Fruit fly (Drosophila melanogaster) whole organism, embryonic: ENCODE measurements at regions not wholly inside any gene's neighbourhood (a gene's known extent, or its start where the extent isn't known, plus 50 kb on each side); places are given as distances from the start of the nearest gene placed in this dataset.
"Not testable (repeated sequence)": the region's sequence is repeated elsewhere in the genome, so short reads cannot be mapped to it uniquely, and the experiment has no call there.

Source experiments
- CG12744 ChIP-seq: fragments of 200-800 bp; sonication (Bioruptor generic); optimal IDR thresholded peaks from 2 replicates; lab custom pipeline; 2016; ENCODE audit warnings: missing biosample characterization, missing genetic modification characterization
- CG13894 ChIP-seq: fragments of 200-800 bp; sonication (Bioruptor generic); optimal IDR thresholded peaks from 3 replicates; lab custom pipeline; 2018; ENCODE audit warnings: missing biosample characterization, mild to moderate bottlenecking, missing genetic modification characterization, moderate library complexity
- CG2129 ChIP-seq: fragments of 200-800 bp; sonication (Bioruptor generic); IDR thresholded peaks from 2 replicates; pipeline ENCODE4 v1.3.6; 2022; ENCODE audit warnings: missing biosample characterization, missing genetic modification characterization; ENCODE audit not compliant: partially characterized antibody
- CG6272 ChIP-seq: fragments of 200-800 bp; sonication (Bioruptor generic); IDR thresholded peaks from 2 replicates; pipeline ENCODE4 v1.3.6; 2022; ENCODE audit warnings: missing biosample characterization, missing genetic modification characterization
- HmgZ ChIP-seq: fragments of 200-800 bp; sonication (Bioruptor generic); optimal IDR thresholded peaks from 2 replicates; lab custom pipeline; 2018; ENCODE audit warnings: missing biosample characterization, mild to moderate bottlenecking, missing genetic modification characterization
- Rfx ChIP-seq: fragments of 200-800 bp; sonication (Bioruptor generic); IDR thresholded peaks from 2 replicates; pipeline ENCODE4 v1.3.6; 2022; ENCODE audit warnings: missing biosample characterization, missing genetic modification characterization
- Scr ChIP-seq: fragments of 200-800 bp; sonication (Bioruptor generic); IDR thresholded peaks from 2 replicates; pipeline ENCODE4 v1.3.6; 2022; ENCODE audit warnings: missing biosample characterization, missing genetic modification characterization; ENCODE audit not compliant: partially characterized antibody
- ase ChIP-seq: fragments of 200-800 bp; sonication (Bioruptor generic); IDR thresholded peaks from 3 replicates; pipeline ENCODE4 v1.3.6; 2022; ENCODE audit warnings: missing biosample characterization, missing genetic modification characterization
- kay ChIP-seq: fragments of 200-800 bp; sonication (Bioruptor generic); optimal IDR thresholded peaks from 2 replicates; lab custom pipeline; 2016; ENCODE audit warnings: missing biosample characterization, missing genetic modification characterization
- lola ChIP-seq, 3 experiments: fragments of >200 bp in 2 of 3; fragments of 200-800 bp in 1 of 3; sonication (Bioruptor generic) in 1 of 3; optimal IDR thresholded peaks; 2 replicates each; lab custom pipeline; 2017 to 2019; ENCODE audit warnings: missing biosample characterization in 3 of 3, missing genetic modification characterization in 3 of 3, mild to moderate bottlenecking in 1 of 3, moderate library complexity in 1 of 3
- nom ChIP-seq: fragments of 200-800 bp; sonication (Bioruptor generic); optimal IDR thresholded peaks from 2 replicates; lab custom pipeline; 2017; ENCODE audit warnings: missing biosample characterization, missing genetic modification characterization, mild to moderate bottlenecking, moderate library complexity, missing genetic modification reagents
- prd ChIP-seq, 3 experiments: fragments of >200 bp in 2 of 3; fragments of 200-800 bp in 1 of 3; sonication (Bioruptor generic) in 1 of 3; optimal IDR thresholded peaks in 2 of 3; IDR thresholded peaks in 1 of 3; 2 replicates in 2 of 3; 3 replicates in 1 of 3; pipeline versions ENCODE4 v1.3.6 to Lab custom; 2017 to 2022; ENCODE audit warnings: missing biosample characterization in 1 of 3, missing genetic modification characterization in 1 of 3
- pros ChIP-seq: fragments of 200-800 bp; sonication (Bioruptor generic); optimal IDR thresholded peaks from 3 replicates; lab custom pipeline; 2019; ENCODE audit warnings: missing biosample characterization, mild to moderate bottlenecking, missing genetic modification characterization, moderate library complexity
- shn ChIP-seq: fragments of 200-800 bp; sonication (Bioruptor generic); optimal IDR thresholded peaks from 3 replicates; lab custom pipeline; 2016; ENCODE audit warnings: missing biosample characterization, missing genetic modification characterization

DNA sequence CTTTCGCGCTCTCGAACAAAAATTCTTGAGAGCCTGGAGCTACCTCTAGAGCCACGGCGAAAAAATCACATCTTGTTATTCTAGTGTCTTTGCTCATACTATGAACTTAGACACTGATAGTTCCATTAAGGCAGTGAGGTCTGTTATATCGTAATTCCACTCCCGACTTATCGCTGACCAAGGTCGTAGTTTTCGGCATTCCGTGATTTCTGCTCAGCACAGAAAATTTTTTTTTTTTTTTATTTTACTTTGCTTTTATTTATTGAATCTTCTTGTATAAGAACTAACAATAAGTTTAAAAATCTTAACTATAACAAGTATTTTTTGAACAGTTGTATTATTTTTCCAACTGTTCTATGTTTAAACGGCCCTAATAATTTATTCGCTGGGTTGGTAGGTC, 73.2 kb upstream of the eIF4B start:
- TF ChIP-seq pros (GFP tag; lab: Kevin White, UChicago); nom; lola (GFP tag; optimal IDR thresholded peaks at IDR 0.05; lab: Kevin White, UChicago); Scr; CG13894; ase (GFP tag; lab: Robert Waterston, UW); HmgZ (tag; lab: Kevin White, UChicago); CG2129 (GFP tag; lab: Robert Waterston, UW); CG6272; kay (GFP tag; lab: Kevin White, UChicago); CG12744 (GFP tag; lab: Kevin White, UChicago); shn (GFP tag; lab: Kevin White, UChicago); Rfx (GFP tag; lab: Robert Waterston, UW); prd (optimal IDR thresholded peaks at IDR 0.05; lab: Kevin White, UChicago); prd (GFP tag; IDR thresholded peaks at IDR 0.05; lab: Robert Waterston, UW): not testable (repeated sequence)
